Worm (Caenorhabditis elegans): ENCODE measurements around the gene his-74.

his-74 gene

DNA sequence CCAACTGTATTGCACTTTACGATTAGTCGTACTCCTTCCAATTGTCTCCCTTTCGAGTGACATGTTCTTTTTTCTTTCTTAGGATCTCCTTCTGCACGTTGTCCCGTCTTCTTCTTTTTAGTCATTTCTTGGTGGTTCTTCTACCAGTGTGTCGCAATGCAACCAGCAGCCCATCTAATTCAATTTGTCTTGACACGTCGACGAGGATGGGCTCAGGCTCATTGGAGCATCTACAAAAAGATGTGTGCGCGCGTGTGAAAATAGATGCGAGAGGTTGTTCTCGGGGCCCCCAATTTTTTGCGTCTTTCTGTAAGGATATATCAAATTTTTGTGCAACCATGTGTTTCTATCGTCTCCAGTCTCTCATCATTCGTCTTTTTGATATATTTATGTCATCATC is 41.5 kb upstream of the his-74 start:
- no peak for TF ChIP-seq ceh-18 (tag; optimal IDR thresholded peaks at IDR 0.05)
- peak; percentile 86 for TF ChIP-seq unc-42 (tag; optimal IDR thresholded peaks at IDR 0.05)

DNA sequence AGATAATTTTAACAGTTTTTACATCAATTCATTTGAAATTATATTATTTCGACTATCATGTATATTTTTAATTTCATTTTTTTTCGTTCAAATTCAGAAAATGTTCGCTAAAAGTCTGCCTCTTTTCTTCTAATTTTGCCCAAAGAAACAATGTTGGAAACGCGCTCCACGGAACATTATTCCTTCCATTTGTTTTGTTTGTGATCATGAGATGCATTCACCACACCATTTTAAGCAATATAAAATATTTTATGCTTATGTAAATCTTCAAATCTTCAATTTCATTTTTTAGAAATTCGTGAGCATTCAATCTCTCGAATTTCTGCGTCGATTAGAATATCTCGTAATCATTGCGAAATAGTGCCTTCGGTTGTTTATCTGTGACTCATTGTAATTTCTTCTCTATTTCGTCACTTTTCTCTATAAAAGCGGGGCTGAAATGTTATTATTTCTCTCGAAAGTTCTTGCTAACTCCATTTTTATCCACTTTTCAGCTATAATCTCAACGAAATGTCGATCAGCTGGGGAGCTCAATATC is 37.3 kb upstream of the his-74 start, which contains the start of gene istr-1:
istr-1 (plus strand) TSS at position 495 of the 538 bp plus-strand sequence.
- TF ChIP-seq hlh-30 (tag; optimal IDR thresholded peaks at IDR 0.05; ENCODE audit: insufficient read depth) (peak; percentile 21), K02D7.2 (tag; optimal IDR thresholded peaks at IDR 0.05) (no peak)

- no peak for TF ChIP-seq ceh-18 (tag; optimal IDR thresholded peaks at IDR 0.05)
- TF ChIP-seq lin-11 (tag; optimal IDR thresholded peaks at IDR 0.05), result no peak
- no peak for TF ChIP-seq fax-1 (tag; optimal IDR thresholded peaks at IDR 0.05)
- no peak for TF ChIP-seq madf-2 (tag; optimal IDR thresholded peaks at IDR 0.05)
- no peak for TF ChIP-seq C08G9.2 (tag; optimal IDR thresholded peaks at IDR 0.05)
- TF ChIP-seq T23F11.4 (GFP tag; optimal IDR thresholded peaks at IDR 0.05), result no peak
- no peak for TF ChIP-seq ceh-30 (tag; optimal IDR thresholded peaks at IDR 0.05)
- no peak for TF ChIP-seq pag-3 (tag; optimal IDR thresholded peaks at IDR 0.05; ENCODE audit: borderline replicate concordance)
- TF ChIP-seq ceh-45 (GFP tag; IDR thresholded peaks at IDR 0.05), result no peak
Measured at ce11 chrV:12696790-12697189, 36.7 kb upstream of the his-74 start.

DNA sequence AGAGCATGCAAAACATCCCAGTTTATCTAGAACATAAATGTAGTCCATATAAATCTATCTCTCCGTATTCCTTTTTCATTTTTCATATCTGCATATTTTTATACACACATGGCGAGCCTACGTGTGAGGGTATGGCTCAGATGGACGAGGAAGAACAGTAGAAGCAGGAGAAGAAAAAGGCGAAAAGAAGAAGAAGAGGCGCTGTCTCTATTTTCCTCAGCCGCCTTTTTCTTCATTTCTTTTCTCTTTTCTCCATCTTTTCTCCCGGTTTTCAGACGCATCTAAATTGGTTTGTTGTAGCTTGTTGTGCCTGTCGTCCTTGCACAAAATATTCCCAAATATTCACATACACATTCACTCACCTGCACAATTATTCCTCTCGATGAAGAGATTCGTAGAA is 35.8 kb upstream of the his-74 start, which contains the start of gene K10C8.4:
K10C8.4 (plus strand) TSS at position 301 of the 400 bp plus-strand sequence.
- TF ChIP-seq ceh-22 (tag; optimal IDR thresholded peaks at IDR 0.05) (no peak), ceh-45 (GFP tag; IDR thresholded peaks at IDR 0.05) (no peak), gmeb-2 (tag; optimal IDR thresholded peaks at IDR 0.05) (no peak), lin-11 (tag; optimal IDR thresholded peaks at IDR 0.05) (no peak), unc-86 (tag; optimal IDR thresholded peaks at IDR 0.05) (no peak), ceh-30 (tag; optimal IDR thresholded peaks at IDR 0.05) (no peak), ceh-6 (GFP tag; optimal IDR thresholded peaks at IDR 0.05) (no peak), ref-2 (tag; optimal IDR thresholded peaks at IDR 0.05) (no peak), C08G9.2 (tag; optimal IDR thresholded peaks at IDR 0.05) (no peak)

DNA sequence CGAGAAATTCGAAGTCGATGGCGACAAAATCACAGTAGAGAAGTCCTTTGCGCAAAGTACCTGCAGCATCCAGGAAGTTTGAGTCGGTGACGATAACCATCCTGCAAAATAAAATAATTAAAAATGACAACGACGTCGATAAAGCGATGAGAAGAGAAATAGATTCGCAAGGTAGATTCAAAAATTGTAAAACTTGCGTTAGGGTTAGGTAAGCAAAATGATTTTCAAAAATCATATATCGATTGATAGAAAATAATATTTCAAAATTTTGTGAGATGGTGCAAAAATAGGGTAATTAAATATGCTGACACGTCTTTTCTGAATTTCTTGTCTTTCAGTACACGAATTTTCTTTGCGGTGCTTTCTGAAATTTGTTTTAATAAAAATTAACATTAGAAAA is 35.0 kb upstream of the his-74 start, which contains the start of gene parn-1:
parn-1 (minus strand) TSS at position 101 of the 400 bp plus-strand sequence.
- TF ChIP-seq tbx-2 (tag; optimal IDR thresholded peaks at IDR 0.05) (no peak), nhr-11 (tag; optimal IDR thresholded peaks at IDR 0.05) (no peak), lin-11 (tag; optimal IDR thresholded peaks at IDR 0.05) (no peak), hlh-30 (tag; optimal IDR thresholded peaks at IDR 0.05; ENCODE audit: insufficient read depth) (no peak), ama-1 (optimal IDR thresholded peaks at IDR 0.05) (no peak)

DNA sequence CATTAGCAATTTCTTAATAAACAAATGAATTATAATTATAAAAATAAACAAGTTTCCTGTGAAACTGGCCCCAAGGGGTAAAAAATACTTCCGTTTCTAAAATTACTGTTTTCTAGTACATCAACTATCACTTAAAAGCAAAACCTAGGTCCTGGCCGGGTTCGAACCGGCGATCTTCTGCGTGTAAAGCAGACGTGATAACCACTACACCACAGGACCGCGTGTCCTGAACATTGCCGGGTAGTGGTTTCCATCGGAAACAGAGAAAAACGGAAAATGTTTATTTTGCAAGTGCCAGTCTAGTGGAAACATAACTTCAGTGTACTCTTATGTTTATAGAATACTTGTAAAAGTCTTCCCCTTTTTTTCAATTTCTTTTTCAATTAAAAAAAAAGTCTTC is 23.1 kb upstream of the his-74 start:
- TF ChIP-seq mec-3 (tag; optimal IDR thresholded peaks at IDR 0.05; ENCODE audit: borderline replicate concordance), result no peak
- TF ChIP-seq ceh-24 (tag; optimal IDR thresholded peaks at IDR 0.05), result no peak
- TF ChIP-seq tbx-2 (tag; optimal IDR thresholded peaks at IDR 0.05), result no peak
- TF ChIP-seq C08G9.2 (tag; optimal IDR thresholded peaks at IDR 0.05), result no peak
- TF ChIP-seq T23F11.4 (GFP tag; optimal IDR thresholded peaks at IDR 0.05), result no peak

DNA sequence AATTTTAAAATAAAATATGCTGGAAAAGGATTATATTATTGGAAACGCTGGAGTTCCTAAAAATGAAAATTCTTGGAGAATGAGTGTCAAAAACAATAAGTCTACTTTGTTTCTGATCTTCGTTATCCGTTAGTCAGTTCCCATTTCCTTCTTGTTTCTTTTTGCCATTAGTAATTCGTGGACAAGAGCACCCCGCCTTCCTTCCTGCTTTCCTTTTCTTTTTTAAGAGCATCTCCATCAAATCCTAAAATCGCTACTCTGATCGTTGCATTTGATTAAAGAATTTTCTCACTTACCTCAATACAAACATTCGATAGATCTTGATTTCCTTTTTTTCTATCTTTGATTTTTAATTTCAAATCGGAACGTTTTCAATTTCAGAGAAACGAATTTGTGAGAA is 19.7 kb upstream of the his-74 start, which contains the start of gene frpr-15:
frpr-15 (plus strand) TSS at position 301 of the 400 bp plus-strand sequence.
- TF ChIP-seq unc-55 (GFP tag; optimal IDR thresholded peaks at IDR 0.05) (no peak), K02D7.2 (tag; optimal IDR thresholded peaks at IDR 0.05) (no peak), elt-2 (tag; optimal IDR thresholded peaks at IDR 0.05) (no peak), lim-6 (tag; optimal IDR thresholded peaks at IDR 0.05) (no peak), C38D4.7 (GFP tag; optimal IDR thresholded peaks at IDR 0.05) (no peak), Y22D7AL.16 (tag; optimal IDR thresholded peaks at IDR 0.05) (no peak), ztf-16 (tag; optimal IDR thresholded peaks at IDR 0.05) (no peak), elt-4 (tag; optimal IDR thresholded peaks at IDR 0.05) (no peak)

Data from whole organism, late embryonic.